Fruit fly (Drosophila melanogaster) whole organism, embryonic: ENCODE data around the gene Mocs2A.

Source experiments
- Adf1 ChIP-seq: fragments of 200-800 bp; sonication (Bioruptor generic); IDR thresholded peaks from 2 replicates; pipeline ENCODE4 v1.3.6; 2022; ENCODE audit warnings: missing biosample characterization, missing genetic modification characterization
- CG10431 ChIP-seq: fragments of 200-800 bp; sonication (Bioruptor generic); optimal IDR thresholded peaks from 3 replicates; lab custom pipeline; 2018; ENCODE audit warnings: missing biosample characterization, mild to moderate bottlenecking, missing genetic modification characterization
- CG11504 ChIP-seq: fragments of 200-800 bp; sonication (Bioruptor generic); optimal IDR thresholded peaks from 3 replicates; lab custom pipeline; 2019; ENCODE audit warnings: missing biosample characterization, mild to moderate bottlenecking, missing genetic modification characterization, moderate library complexity
- CG11560 ChIP-seq: fragments of 200-800 bp; sonication (Bioruptor generic); IDR thresholded peaks from 3 replicates; pipeline ENCODE4 v1.3.6; 2022; ENCODE audit warnings: missing biosample characterization, missing genetic modification characterization
- CG11696 ChIP-seq: fragments of 200-800 bp; sonication (Bioruptor generic); IDR thresholded peaks from 2 replicates; pipeline ENCODE4 v1.3.6; 2022; ENCODE audit warnings: missing biosample characterization, missing genetic modification characterization
- CG12236 ChIP-seq: fragments of 200-800 bp; sonication (Bioruptor generic); optimal IDR thresholded peaks from 2 replicates; lab custom pipeline; 2016; ENCODE audit warnings: missing biosample characterization, missing genetic modification characterization
- CG12659 ChIP-seq: fragments of 200-800 bp; sonication (Bioruptor generic); optimal IDR thresholded peaks from 3 replicates; lab custom pipeline; 2017; ENCODE audit warnings: mild to moderate bottlenecking, missing biosample characterization, missing genetic modification reagents, missing genetic modification characterization
- CG13424 ChIP-seq: fragments of 200-800 bp; sonication (Bioruptor generic); optimal IDR thresholded peaks from 2 replicates; lab custom pipeline; 2019; ENCODE audit warnings: missing biosample characterization, mild to moderate bottlenecking, missing genetic modification characterization, moderate library complexity
- CG17186 ChIP-seq: fragments of 200-800 bp; sonication (Bioruptor generic); optimal IDR thresholded peaks from 3 replicates; lab custom pipeline; 2017; ENCODE audit warnings: missing biosample characterization, missing genetic modification reagents, missing genetic modification characterization
- CG2199 ChIP-seq: fragments of 200-800 bp; sonication (Bioruptor generic); IDR thresholded peaks from 3 replicates; pipeline ENCODE4 v1.3.6; 2022; ENCODE audit warnings: missing biosample characterization, missing genetic modification characterization
- CG34422 ChIP-seq: fragments of 200-800 bp; sonication (Bioruptor generic); IDR thresholded peaks from 3 replicates; pipeline ENCODE4 v1.3.6; 2022; ENCODE audit warnings: missing biosample characterization, missing genetic modification characterization
- CG3847 ChIP-seq: fragments of 200-800 bp; sonication (Bioruptor generic); IDR thresholded peaks from 2 replicates; pipeline ENCODE4 v1.3.6; 2022; ENCODE audit warnings: missing biosample characterization, missing genetic modification characterization
- CG3995 ChIP-seq: fragments of 200-800 bp; sonication (Bioruptor generic); optimal IDR thresholded peaks from 3 replicates; lab custom pipeline; 2016; ENCODE audit warnings: missing biosample characterization, missing genetic modification characterization
- CG4328 ChIP-seq: fragments of 200-800 bp; sonication (Bioruptor generic); optimal IDR thresholded peaks from 3 replicates; lab custom pipeline; 2017; ENCODE audit warnings: missing biosample characterization, missing genetic modification reagents, missing genetic modification characterization
- CG5245 ChIP-seq: fragments of 200-800 bp; sonication (Bioruptor generic); optimal IDR thresholded peaks from 3 replicates; lab custom pipeline; 2016; ENCODE audit warnings: missing biosample characterization, missing genetic modification characterization
- CG6654 ChIP-seq: fragments of 200-800 bp; sonication (Bioruptor generic); optimal IDR thresholded peaks from 2 replicates; lab custom pipeline; 2017; ENCODE audit warnings: missing biosample characterization, mild to moderate bottlenecking, missing genetic modification characterization
- CG7357 ChIP-seq: fragments of 200-800 bp; sonication (Bioruptor generic); IDR thresholded peaks from 3 replicates; pipeline ENCODE4 v1.3.6; 2022; ENCODE audit warnings: missing biosample characterization, missing genetic modification characterization
- CG7745 ChIP-seq: fragments of 200-800 bp; sonication (Bioruptor generic); optimal IDR thresholded peaks from 2 replicates; lab custom pipeline; 2018; ENCODE audit warnings: missing biosample characterization, mild to moderate bottlenecking, missing genetic modification characterization, moderate library complexity
- CG7987 ChIP-seq: fragments of 200-800 bp; sonication (Bioruptor generic); optimal IDR thresholded peaks from 2 replicates; lab custom pipeline; 2018; ENCODE audit warnings: missing biosample characterization, mild to moderate bottlenecking, missing genetic modification characterization, moderate library complexity
- CG8281 ChIP-seq: fragments of 200-800 bp; sonication (Bioruptor generic); optimal IDR thresholded peaks from 2 replicates; lab custom pipeline; 2018; ENCODE audit warnings: missing biosample characterization, mild to moderate bottlenecking, missing genetic modification characterization, moderate library complexity
- CTCF ChIP-seq: fragments of 200-800 bp; sonication (Bioruptor generic); optimal IDR thresholded peaks from 2 replicates; lab custom pipeline; 2017; ENCODE audit warnings: missing biosample characterization, mild to moderate bottlenecking, missing genetic modification characterization, moderate library complexity
- Dip3 ChIP-seq: fragments of 200-800 bp; sonication (Bioruptor generic); optimal IDR thresholded peaks from 3 replicates; lab custom pipeline; 2016; ENCODE audit warnings: missing biosample characterization, missing genetic modification characterization
- Ets97D ChIP-seq: fragments of 200-800 bp; sonication (Bioruptor generic); optimal IDR thresholded peaks from 3 replicates; lab custom pipeline; 2016; ENCODE audit warnings: missing biosample characterization, missing genetic modification characterization
- HLHmδ ChIP-seq: fragments of 200-800 bp; sonication (Bioruptor generic); optimal IDR thresholded peaks from 2 replicates; lab custom pipeline; 2018; ENCODE audit warnings: missing biosample characterization, mild to moderate bottlenecking, missing genetic modification characterization, moderate library complexity
- Hr3 ChIP-seq: fragments of 200-800 bp; sonication (Bioruptor generic); optimal IDR thresholded peaks from 3 replicates; lab custom pipeline; 2016; ENCODE audit warnings: missing biosample characterization, missing genetic modification characterization
- Lhr ChIP-seq: fragments of 200-800 bp; sonication (Bioruptor generic); optimal IDR thresholded peaks from 3 replicates; lab custom pipeline; 2017; ENCODE audit warnings: mild to moderate bottlenecking, missing biosample characterization, missing genetic modification reagents, missing genetic modification characterization
- Lpt ChIP-seq: fragments of >200 bp; optimal IDR thresholded peaks from 2 replicates; lab custom pipeline; 2018; ENCODE audit warnings: missing biosample characterization, missing genetic modification characterization
- Optix ChIP-seq: fragments of 200-800 bp; sonication (Bioruptor generic); IDR thresholded peaks from 3 replicates; pipeline ENCODE4 v1.3.6; 2022; ENCODE audit warnings: missing biosample characterization, missing genetic modification characterization
- Rx ChIP-seq: fragments of 200-800 bp; sonication (Bioruptor generic); IDR thresholded peaks from 2 replicates; pipeline ENCODE4 v1.3.6; 2022; ENCODE audit warnings: missing biosample characterization, missing genetic modification characterization
- Six4 ChIP-seq: fragments of 200-800 bp; sonication (Bioruptor generic); optimal IDR thresholded peaks from 2 replicates; lab custom pipeline; 2016; ENCODE audit warnings: missing biosample characterization, missing genetic modification characterization
- Sry-δ ChIP-seq: fragments of 200-800 bp; sonication (Bioruptor generic); optimal IDR thresholded peaks from 2 replicates; lab custom pipeline; 2016; ENCODE audit warnings: missing biosample characterization, missing genetic modification characterization
- Xrp1 ChIP-seq: fragments of 200-800 bp; sonication (Bioruptor generic); IDR thresholded peaks from 2 replicates; pipeline ENCODE4 v1.3.6; 2022; ENCODE audit warnings: missing biosample characterization, missing genetic modification characterization
- abd-A ChIP-seq: fragments of 200-800 bp; sonication (Bioruptor generic); optimal IDR thresholded peaks from 3 replicates; lab custom pipeline; 2019; ENCODE audit warnings: missing biosample characterization, mild to moderate bottlenecking, missing genetic modification characterization, moderate library complexity
- amos ChIP-seq: fragments of 200-800 bp; sonication (Bioruptor generic); IDR thresholded peaks from 2 replicates; pipeline ENCODE4 v1.3.6; 2022; ENCODE audit warnings: missing biosample characterization, missing genetic modification characterization; ENCODE audit not compliant: partially characterized antibody
- ap ChIP-seq: fragments of 200-800 bp; sonication (Bioruptor generic); IDR thresholded peaks from 2 replicates; pipeline ENCODE4 v1.3.6; 2022; ENCODE audit warnings: missing biosample characterization, missing genetic modification characterization
- dmrt99B ChIP-seq: fragments of 200-800 bp; sonication (Bioruptor generic); optimal IDR thresholded peaks from 2 replicates; lab custom pipeline; 2018; ENCODE audit warnings: missing biosample characterization, mild to moderate bottlenecking, missing genetic modification characterization, moderate library complexity
- jumu ChIP-seq: fragments of 200-800 bp; sonication (Bioruptor generic); optimal IDR thresholded peaks from 3 replicates; lab custom pipeline; 2016; ENCODE audit warnings: missing biosample characterization, missing genetic modification characterization
- klu ChIP-seq: fragments of 200-800 bp; sonication (Bioruptor generic); IDR thresholded peaks from 2 replicates; pipeline ENCODE4 v1.3.6; 2022; ENCODE audit warnings: missing biosample characterization, missing genetic modification characterization
- lbe ChIP-seq: fragments of 200-800 bp; sonication (Bioruptor generic); optimal IDR thresholded peaks from 2 replicates; lab custom pipeline; 2016; ENCODE audit warnings: missing biosample characterization, mild to moderate bottlenecking, missing genetic modification characterization
- lmd ChIP-seq: fragments of 200-800 bp; sonication (Bioruptor generic); IDR thresholded peaks from 2 replicates; pipeline ENCODE4 v1.3.6; 2022; ENCODE audit warnings: missing biosample characterization, missing genetic modification characterization
- nom ChIP-seq: fragments of 200-800 bp; sonication (Bioruptor generic); optimal IDR thresholded peaks from 2 replicates; lab custom pipeline; 2017; ENCODE audit warnings: missing biosample characterization, missing genetic modification characterization, mild to moderate bottlenecking, moderate library complexity, missing genetic modification reagents
- p53 ChIP-seq: fragments of 200-800 bp; sonication (Bioruptor generic); optimal IDR thresholded peaks from 2 replicates; lab custom pipeline; 2016; ENCODE audit warnings: missing biosample characterization, missing genetic modification characterization
- peb ChIP-seq: fragments of 200-800 bp; sonication (Bioruptor generic); IDR thresholded peaks from 2 replicates; pipeline ENCODE4 v1.3.6; 2022; ENCODE audit warnings: missing biosample characterization, missing genetic modification characterization
- phol ChIP-seq: fragments of 200-800 bp; sonication (Bioruptor generic); optimal IDR thresholded peaks from 3 replicates; lab custom pipeline; 2018; ENCODE audit warnings: missing biosample characterization, mild to moderate bottlenecking, missing genetic modification characterization, moderate library complexity
- pzg ChIP-seq: fragments of 200-800 bp; sonication (Bioruptor generic); optimal IDR thresholded peaks from 3 replicates; lab custom pipeline; 2018; ENCODE audit warnings: missing biosample characterization, mild to moderate bottlenecking, missing genetic modification characterization, moderate library complexity
- rib ChIP-seq: fragments of 200-800 bp; sonication (Bioruptor generic); IDR thresholded peaks from 2 replicates; pipeline ENCODE4 v1.3.6; 2022; ENCODE audit warnings: missing biosample characterization, missing genetic modification characterization
- sd ChIP-seq: fragments of 200-800 bp; sonication (Bioruptor generic); optimal IDR thresholded peaks from 3 replicates; lab custom pipeline; 2018; ENCODE audit warnings: missing biosample characterization, mild to moderate bottlenecking, missing genetic modification characterization, moderate library complexity
- sna ChIP-seq: fragments of 200-800 bp; sonication (Bioruptor generic); IDR thresholded peaks from 2 replicates; pipeline ENCODE4 v1.3.6; 2022; ENCODE audit warnings: missing biosample characterization, missing genetic modification characterization; ENCODE audit not compliant: partially characterized antibody
- ssp ChIP-seq: fragments of 200-800 bp; sonication (Bioruptor generic); IDR thresholded peaks from 2 replicates; pipeline ENCODE4 v1.3.6; 2022; ENCODE audit warnings: missing biosample characterization, missing genetic modification characterization
- tap ChIP-seq: fragments of 200-800 bp; optimal IDR thresholded peaks from 3 replicates; lab custom pipeline; 2019; ENCODE audit warnings: missing biosample characterization, mild to moderate bottlenecking, missing genetic modification characterization, moderate library complexity
- tll ChIP-seq, 2 experiments: fragments of 200-800 bp in 1 of 2; fragments of >200 bp in 1 of 2; sonication (Bioruptor generic) in 1 of 2; optimal IDR thresholded peaks; 2 replicates each; lab custom pipeline; 2017 to 2019; ENCODE audit warnings: missing biosample characterization in 2 of 2, missing genetic modification characterization in 2 of 2, mild to moderate bottlenecking in 1 of 2, moderate library complexity in 1 of 2
- tx ChIP-seq: fragments of 200-800 bp; sonication (Bioruptor generic); optimal IDR thresholded peaks from 2 replicates; lab custom pipeline; 2016; ENCODE audit warnings: missing biosample characterization, missing genetic modification characterization

Mocs2A gene

DNA sequence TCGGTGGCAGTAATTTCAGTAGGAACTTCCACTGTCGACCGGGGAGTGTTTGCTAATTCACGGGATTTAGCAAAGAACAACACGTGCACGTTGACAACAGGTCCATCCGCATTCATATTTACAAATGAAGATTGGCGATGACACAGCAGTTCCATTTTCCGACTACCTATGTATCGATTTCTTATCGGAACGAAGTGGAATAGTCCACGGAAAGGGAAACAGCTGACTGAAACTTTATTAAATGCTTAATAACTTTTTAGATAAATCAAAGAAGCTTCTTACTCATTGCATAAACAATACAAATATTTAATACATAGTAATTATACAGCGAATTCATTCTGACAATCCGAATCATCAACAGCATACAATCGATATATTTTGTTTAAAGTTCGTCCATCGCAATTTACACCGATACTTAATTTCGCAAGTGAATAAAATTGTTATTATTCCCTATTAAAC is at the start of gene Mocs2A, which contains the start of the genes Mocs2B and Clbn (continued):
- no peak for TF ChIP-seq CG11696 (GFP tag; lab: Robert Waterston, UW)
- no peak for TF ChIP-seq klu (GFP tag; lab: Robert Waterston, UW)
- TF ChIP-seq CG8281 (tag; lab: Kevin White, UChicago), result no peak
- TF ChIP-seq amos (GFP tag; lab: Robert Waterston, UW), result peak; percentile 68
- TF ChIP-seq lbe (GFP tag; lab: Kevin White, UChicago), result peak; percentile 12
- TF ChIP-seq CG7987 (GFP tag; lab: Kevin White, UChicago), result no peak
- no peak for TF ChIP-seq CG4328
- TF ChIP-seq Lhr (GFP tag; lab: Kevin White, UChicago), result no peak
- no peak for TF ChIP-seq ap
- no peak for TF ChIP-seq CG11504 (tag; lab: Kevin White, UChicago)
- TF ChIP-seq rib (GFP tag; lab: Robert Waterston, UW), result no peak
- peak; percentile 48 for TF ChIP-seq pzg (GFP tag; lab: Kevin White, UChicago)
- TF ChIP-seq Rx (GFP tag; lab: Robert Waterston, UW), result no peak
- TF ChIP-seq nom (GFP tag; lab: Kevin White, UChicago), result no peak
- no peak for TF ChIP-seq abd-A (tag; lab: Kevin White, UChicago)
- TF ChIP-seq phol (tag; lab: Kevin White, UChicago), result peak; percentile 9
- no peak for TF ChIP-seq CG7745 (tag; lab: Kevin White, UChicago)
- no peak for TF ChIP-seq CG11560 (tag; lab: Robert Waterston, UW)
- TF ChIP-seq Six4 (GFP tag; lab: Kevin White, UChicago), result no peak
- TF ChIP-seq tll (GFP tag; optimal IDR thresholded peaks at IDR 0.05; lab: Kevin White, UChicago), result no peak
- no peak; the same call in 1 of the 2 replicates for TF ChIP-seq CG3847
- peak; percentile 55; the same call in 1 of the 3 replicates for TF ChIP-seq CG34422 (GFP tag; lab: Robert Waterston, UW)
- TF ChIP-seq sna (GFP tag; lab: Robert Waterston, UW), result peak; percentile 81
- TF ChIP-seq p53, result no peak
- no peak for TF ChIP-seq dmrt99B (tag; lab: Kevin White, UChicago)
- peak; percentile 38 for TF ChIP-seq Ets97D (GFP tag; lab: Kevin White, UChicago)
- TF ChIP-seq CG6654 (GFP tag; lab: Kevin White, UChicago), result no peak
- TF ChIP-seq CG3995, result no peak
- TF ChIP-seq tx (GFP tag; lab: Kevin White, UChicago), result no peak
- no peak for TF ChIP-seq sd (tag; lab: Kevin White, UChicago)
- TF ChIP-seq HLHmδ (GFP tag; lab: Kevin White, UChicago), result no peak
- TF ChIP-seq CG13424 (tag; lab: Kevin White, UChicago), result no peak
- TF ChIP-seq tap, result no peak
- no peak for TF ChIP-seq jumu
- TF ChIP-seq CG12659 (GFP tag; lab: Kevin White, UChicago), result peak; percentile 30
- TF ChIP-seq Hr3 (GFP tag; lab: Kevin White, UChicago), result no peak
- no peak for TF ChIP-seq CTCF (GFP tag; lab: Kevin White, UChicago)
- no peak for TF ChIP-seq peb (GFP tag; lab: Robert Waterston, UW)
- no peak for TF ChIP-seq CG7357 (GFP tag; lab: Robert Waterston, UW)
- no peak for TF ChIP-seq Lpt (GFP tag; lab: Kevin White, UChicago)
- no peak for TF ChIP-seq CG2199 (GFP tag; lab: Robert Waterston, UW)
- no peak for TF ChIP-seq Optix (GFP tag; lab: Robert Waterston, UW)
- peak; percentile 84 for TF ChIP-seq Sry-δ (GFP tag; lab: Kevin White, UChicago)
- TF ChIP-seq CG12236, result no peak
- TF ChIP-seq ssp (GFP tag; lab: Robert Waterston, UW), result no peak
- TF ChIP-seq lmd (GFP tag; lab: Robert Waterston, UW), result no peak
- TF ChIP-seq CG5245 (GFP tag; lab: Kevin White, UChicago), result no peak
- TF ChIP-seq CG17186 (GFP tag; lab: Kevin White, UChicago), result no peak
- TF ChIP-seq Xrp1 (GFP tag; lab: Robert Waterston, UW), result no peak
- no peak for TF ChIP-seq Adf1 (GFP tag; lab: Robert Waterston, UW)
- no peak for TF ChIP-seq Dip3 (GFP tag; lab: Kevin White, UChicago)
- TF ChIP-seq CG10431 (GFP tag; lab: Kevin White, UChicago), result no peak
